Worm (Caenorhabditis elegans) whole organism, L2 larva: Measurements from ENCODE around the gene trpp-1.

Experiments
- C34F6.9 ChIP-seq: fragments of 150-350 bp; optimal IDR thresholded peaks from 2 replicates; lab custom pipeline; 2014; ENCODE audit warnings: missing biosample characterization, missing genetic modification characterization
- F13H6.1 ChIP-seq: sonication (generic microtip); optimal IDR thresholded peaks from 2 replicates; lab custom pipeline; 2016; ENCODE audit warnings: missing genetic modification characterization, missing compliant biosample characterization
- ZK546.5 ChIP-seq: sonication (generic microtip); optimal IDR thresholded peaks from 2 replicates; lab custom pipeline; 2017; ENCODE audit warnings: missing biosample characterization, missing genetic modification characterization
- alr-1 ChIP-seq: fragments of 150-350 bp; optimal IDR thresholded peaks from 2 replicates; lab custom pipeline; 2014; ENCODE audit warnings: missing biosample characterization, missing genetic modification characterization
- ama-1 ChIP-seq: fragments of 150-350 bp; optimal IDR thresholded peaks from 2 replicates; lab custom pipeline; 2018; ENCODE audit warnings: inconsistent platforms
- blmp-1 ChIP-seq: sonication (generic microtip); optimal IDR thresholded peaks from 2 replicates; lab custom pipeline; 2017; ENCODE audit warnings: missing genetic modification characterization, mild to moderate bottlenecking, missing compliant biosample characterization, antibody characterized with exemption, moderate library complexity; ENCODE audit not compliant: insufficient read depth
- ceh-82 ChIP-seq: fragments of 150-350 bp; optimal IDR thresholded peaks from 2 replicates; lab custom pipeline; 2014; ENCODE audit warnings: missing biosample characterization, missing genetic modification characterization
- crh-2 ChIP-seq: sonication (generic microtip); optimal IDR thresholded peaks from 2 replicates; lab custom pipeline; 2017; ENCODE audit warnings: missing biosample characterization, missing genetic modification characterization
- dmd-4 ChIP-seq: sonication (generic microtip); optimal IDR thresholded peaks from 2 replicates; lab custom pipeline; 2017; ENCODE audit warnings: missing biosample characterization, missing genetic modification characterization
- egl-27 ChIP-seq: sonication (generic microtip); optimal IDR thresholded peaks from 3 replicates; lab custom pipeline; 2017; ENCODE audit warnings: missing biosample characterization, missing genetic modification reagents, missing genetic modification characterization
- elt-3 ChIP-seq: sonication (generic microtip); optimal IDR thresholded peaks from 2 replicates; lab custom pipeline; 2017; ENCODE audit warnings: missing biosample characterization, missing genetic modification characterization
- fos-1 ChIP-seq: fragments of 150-350 bp; optimal IDR thresholded peaks from 2 replicates; lab custom pipeline; 2014; ENCODE audit warnings: missing biosample characterization, missing genetic modification characterization
- gmeb-1 ChIP-seq: fragments of 150-350 bp; optimal IDR thresholded peaks from 2 replicates; lab custom pipeline; 2014; ENCODE audit warnings: missing biosample characterization, missing genetic modification characterization
- lin-11 ChIP-seq: fragments of 150-350 bp; sonication (generic microtip); optimal IDR thresholded peaks from 2 replicates; lab custom pipeline; 2014; ENCODE audit warnings: missing biosample characterization, missing genetic modification characterization, inconsistent platforms, mixed read lengths
- lin-13 ChIP-seq: fragments of 150-350 bp; optimal IDR thresholded peaks from 2 replicates; lab custom pipeline; 2014; ENCODE audit warnings: missing biosample characterization, missing genetic modification reagents, missing genetic modification characterization
- lsy-2 ChIP-seq, 2 experiments: fragments of 150-350 bp in 1 of 2; sonication (generic microtip) in 1 of 2; optimal IDR thresholded peaks; 2 replicates each; lab custom pipeline; 2014 to 2017; ENCODE audit warnings: missing biosample characterization in 2 of 2, missing genetic modification characterization in 2 of 2
- mab-5 ChIP-seq: fragments of 150-350 bp; optimal IDR thresholded peaks from 2 replicates; lab custom pipeline; 2014; ENCODE audit warnings: missing biosample characterization, missing genetic modification characterization
- mdl-1 ChIP-seq, 2 experiments: fragments of 150-350 bp in 1 of 2; sonication (generic microtip) in 1 of 2; optimal IDR thresholded peaks; 2 replicates each; lab custom pipeline; 2017; ENCODE audit warnings: missing biosample characterization in 2 of 2, missing genetic modification characterization in 2 of 2
- nhr-10 ChIP-seq: sonication (generic microtip); optimal IDR thresholded peaks from 2 replicates; lab custom pipeline; 2017; ENCODE audit warnings: missing biosample characterization, missing genetic modification characterization
- nhr-11 ChIP-seq: fragments of 150-350 bp; optimal IDR thresholded peaks from 2 replicates; lab custom pipeline; 2014; ENCODE audit warnings: missing biosample characterization, missing genetic modification characterization
- nhr-12 ChIP-seq: fragments of 150-350 bp; optimal IDR thresholded peaks from 2 replicates; lab custom pipeline; 2014; ENCODE audit warnings: missing biosample characterization, missing genetic modification characterization
- nhr-129 ChIP-seq: fragments of 150-350 bp; optimal IDR thresholded peaks from 2 replicates; lab custom pipeline; 2014; ENCODE audit warnings: missing biosample characterization, missing genetic modification characterization
- nhr-21 ChIP-seq: fragments of 150-350 bp; optimal IDR thresholded peaks from 2 replicates; lab custom pipeline; 2014; ENCODE audit warnings: missing biosample characterization, missing genetic modification characterization
- nhr-23 ChIP-seq: fragments of 150-350 bp; optimal IDR thresholded peaks from 2 replicates; lab custom pipeline; 2014; ENCODE audit warnings: missing biosample characterization, missing genetic modification reagents, missing genetic modification characterization
- nhr-237 ChIP-seq: fragments of 150-350 bp; optimal IDR thresholded peaks from 2 replicates; lab custom pipeline; 2014; ENCODE audit warnings: missing biosample characterization, missing genetic modification characterization
- nhr-25 ChIP-seq: fragments of 150-350 bp; sonication (generic microtip); optimal IDR thresholded peaks from 3 replicates; lab custom pipeline; 2014; ENCODE audit warnings: missing biosample characterization, missing genetic modification characterization
- nhr-6 ChIP-seq: fragments of 150-350 bp; optimal IDR thresholded peaks from 2 replicates; lab custom pipeline; 2014; ENCODE audit warnings: missing biosample characterization, missing genetic modification characterization
- nhr-77 ChIP-seq: fragments of 150-350 bp; optimal IDR thresholded peaks from 2 replicates; lab custom pipeline; 2014; ENCODE audit warnings: missing biosample characterization, missing genetic modification characterization
- peb-1 ChIP-seq: fragments of 150-350 bp; optimal IDR thresholded peaks from 2 replicates; lab custom pipeline; 2014; ENCODE audit warnings: missing biosample characterization, missing genetic modification characterization
- skn-1 ChIP-seq: sonication (generic microtip); optimal IDR thresholded peaks from 2 replicates; lab custom pipeline; 2017; ENCODE audit warnings: missing biosample characterization, missing genetic modification characterization
- sma-3 ChIP-seq: sonication (generic microtip); optimal IDR thresholded peaks from 2 replicates; lab custom pipeline; 2016; ENCODE audit warnings: missing genetic modification reagents, missing genetic modification characterization, missing compliant biosample characterization
- sma-9 ChIP-seq, 2 experiments: fragments of 150-350 bp in 1 of 2; sonication (generic microtip) in 1 of 2; optimal IDR thresholded peaks; 2 replicates each; lab custom pipeline; 2014 to 2016; ENCODE audit warnings: missing genetic modification characterization in 2 of 2, mild to moderate bottlenecking in 1 of 2, missing biosample characterization in 1 of 2, missing compliant biosample characterization in 1 of 2, missing genetic modification reagents in 1 of 2, moderate library complexity in 1 of 2
- snpc-4 ChIP-seq: fragments of 150-350 bp; optimal IDR thresholded peaks from 2 replicates; lab custom pipeline; 2014; ENCODE audit warnings: missing biosample characterization, missing genetic modification characterization
- unc-39 ChIP-seq: fragments of 150-350 bp; optimal IDR thresholded peaks from 2 replicates; lab custom pipeline; 2014; ENCODE audit warnings: missing biosample characterization, missing genetic modification characterization
- unc-55 ChIP-seq: fragments of 150-350 bp; sonication (generic microtip); optimal IDR thresholded peaks from 3 replicates; lab custom pipeline; 2014; ENCODE audit warnings: missing biosample characterization, missing genetic modification reagents, missing genetic modification characterization
- ztf-4 ChIP-seq: fragments of 150-350 bp; optimal IDR thresholded peaks from 2 replicates; lab custom pipeline; 2014; ENCODE audit warnings: missing biosample characterization, missing genetic modification characterization

trpp-1 gene

DNA sequence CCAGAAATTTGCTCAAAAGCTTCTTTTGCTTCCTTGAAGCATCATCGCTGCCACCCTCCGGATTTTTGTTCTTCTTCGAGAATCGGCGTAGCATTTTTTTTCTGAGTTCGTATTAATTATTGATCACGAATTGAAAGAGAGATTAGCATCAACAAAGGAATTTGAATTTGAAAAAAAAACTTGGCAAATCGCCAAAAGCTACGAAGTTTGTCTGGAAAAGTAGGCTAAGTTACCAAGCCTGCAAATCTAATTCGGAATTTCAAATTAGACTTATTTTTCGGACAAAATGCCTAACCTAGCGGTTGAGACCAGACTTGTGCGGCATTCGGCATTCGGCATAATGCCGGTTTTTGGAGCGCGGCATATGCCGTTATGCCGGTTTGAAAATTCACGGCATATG, 29.3 kb upstream of the trpp-1 start, which contains the start of gene cfap-36:
cfap-36 (minus strand) TSS at position 101 of the 400 bp plus-strand sequence.
- TF ChIP-seq nhr-23 (no peak), peb-1 (tag; lab: Kevin White, UChicago) (no peak), nhr-12 (tag; lab: Kevin White, UChicago) (no peak), lin-13 (GFP tag; lab: Kevin White, UChicago) (no peak), fos-1 (no peak), mdl-1 (tag; optimal IDR thresholded peaks at IDR 0.05; lab: Kevin White, UChicago) (no peak), nhr-10 (tag; lab: Kevin White, UChicago) (no peak), ZK546.5 (tag; lab: Kevin White, UChicago) (no peak), nhr-237 (no peak), ceh-82 (no peak), snpc-4 (no peak), nhr-77 (tag; lab: Kevin White, UChicago) (no peak), unc-55 (GFP tag; lab: Kevin White, UChicago) (no peak), F13H6.1 (tag; lab: Kevin White, UChicago) (no peak), skn-1 (no peak), sma-3 (GFP tag; lab: Kevin White, UChicago) (no peak), dmd-4 (tag; lab: Kevin White, UChicago) (no peak), nhr-6 (tag; lab: Kevin White, UChicago) (no peak), ama-1 (lab: Kevin White, UChicago) (no peak)

DNA sequence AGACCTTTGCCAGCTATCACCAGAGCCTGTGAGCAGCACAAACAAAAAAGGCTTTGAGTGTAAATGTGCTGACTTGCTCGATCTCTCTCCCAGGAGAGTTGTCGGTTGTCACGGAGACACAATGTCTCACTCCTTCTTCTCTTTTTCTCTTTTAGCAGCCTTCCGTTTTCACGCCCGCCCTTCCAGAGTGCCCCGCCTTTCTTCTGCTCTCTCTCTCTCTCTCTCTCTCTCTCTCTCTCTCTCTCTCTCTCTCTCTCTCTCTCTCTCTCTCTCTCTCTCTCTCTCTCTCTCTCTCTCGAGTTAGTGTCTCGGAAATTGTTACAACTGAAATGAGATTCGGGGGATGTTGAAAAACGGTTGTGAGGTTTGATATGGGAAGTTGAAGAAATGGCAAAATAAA, 28.0 kb upstream of the trpp-1 start:
- TF ChIP-seq lin-13 (GFP tag; lab: Kevin White, UChicago) (no peak), crh-2 (tag; lab: Kevin White, UChicago) (no peak), nhr-21 (tag; lab: Kevin White, UChicago) (no peak), nhr-12 (tag; lab: Kevin White, UChicago) (no peak), unc-39 (no peak), ceh-82 (no peak), nhr-10 (tag; lab: Kevin White, UChicago) (no peak)

DNA sequence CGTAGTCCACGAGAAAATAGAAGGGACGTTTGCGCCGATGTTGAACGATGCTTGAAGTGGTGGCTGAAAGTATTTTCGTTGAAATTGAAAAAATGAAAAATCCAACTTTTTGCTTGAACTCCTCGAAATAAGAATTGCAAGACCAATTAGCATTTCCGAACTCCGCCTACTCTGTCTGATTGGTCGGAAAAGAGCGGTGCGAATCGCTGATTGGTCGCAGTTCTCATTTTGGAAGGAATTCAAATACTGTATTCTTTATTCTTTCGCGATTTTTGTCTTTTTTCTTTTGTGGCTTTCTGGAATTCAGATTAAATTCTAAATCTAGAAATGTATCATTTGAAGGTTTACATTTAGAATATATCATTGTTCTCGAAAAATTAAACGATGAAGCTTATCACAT, 26.9 kb upstream of the trpp-1 start:
- TF ChIP-seq nhr-10 (tag; lab: Kevin White, UChicago): no peak
- no peak for TF ChIP-seq sma-9 (GFP tag; optimal IDR thresholded peaks at IDR 0.05; lab: Kevin White, UChicago)
- no peak for TF ChIP-seq sma-9 (tag; optimal IDR thresholded peaks at IDR 0.05; lab: Kevin White, UChicago)
- TF ChIP-seq nhr-25 (tag; lab: Kevin White, UChicago): no peak
- no peak for TF ChIP-seq lin-11 (tag; lab: Kevin White, UChicago)
- no peak for TF ChIP-seq ztf-4 (tag; lab: Kevin White, UChicago)
- TF ChIP-seq, all 48 proteins: peak for 0

DNA sequence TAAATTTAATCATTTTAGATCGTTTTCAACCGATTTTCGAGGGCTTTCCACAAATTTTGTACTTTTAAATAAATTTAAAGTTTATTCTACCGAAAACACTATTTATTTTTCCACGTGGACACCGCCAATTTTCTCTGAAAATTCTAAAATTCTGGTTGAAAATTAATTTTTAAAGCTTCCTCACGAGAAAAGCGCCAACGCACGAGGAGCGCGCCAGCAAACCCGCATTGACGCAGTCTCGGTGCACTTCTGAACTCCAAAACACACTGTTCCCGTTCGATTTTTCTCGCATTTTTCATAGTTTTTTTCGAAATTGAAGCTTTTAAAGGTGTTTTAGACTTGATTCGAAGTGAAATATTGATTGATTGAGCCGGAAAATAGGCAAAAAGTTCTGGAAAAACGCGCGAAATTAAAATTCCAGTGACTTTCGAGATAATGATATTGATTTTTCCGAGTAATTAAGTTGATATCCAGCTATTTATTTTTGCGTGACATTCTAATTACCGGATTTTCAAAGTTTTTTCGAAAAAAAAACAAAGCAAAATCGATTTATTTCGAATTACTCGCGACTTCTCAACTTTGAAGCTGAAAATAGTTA, 24.4 kb upstream of the trpp-1 start, which contains the start of gene cul-3:
cul-3 (plus strand) TSS at position 548 of the 598 bp plus-strand sequence.
- peak; percentile 42 for TF ChIP-seq egl-27
- TF ChIP-seq ztf-4 (tag; lab: Kevin White, UChicago): peak; percentile 3
- TF ChIP-seq nhr-11 (tag; lab: Kevin White, UChicago): no peak
- peak; percentile 39 for TF ChIP-seq nhr-10 (tag; lab: Kevin White, UChicago)
- TF ChIP-seq gmeb-1 (tag; lab: Kevin White, UChicago): peak; percentile 79
- peak; percentile 15 for TF ChIP-seq fos-1
- peak; percentile 48 for TF ChIP-seq lin-13 (GFP tag; lab: Kevin White, UChicago)
- no peak for TF ChIP-seq peb-1 (tag; lab: Kevin White, UChicago)
- TF ChIP-seq C34F6.9 (tag; lab: Kevin White, UChicago): peak; percentile 73
- TF ChIP-seq sma-3 (GFP tag; lab: Kevin White, UChicago): peak; percentile 39
- peak; percentile 19 for TF ChIP-seq lin-11 (tag; lab: Kevin White, UChicago)
- TF ChIP-seq alr-1 (tag; lab: Kevin White, UChicago): no peak
- no peak for TF ChIP-seq nhr-23
- peak; percentile 56 for TF ChIP-seq F13H6.1 (tag; lab: Kevin White, UChicago)
- TF ChIP-seq nhr-21 (tag; lab: Kevin White, UChicago): peak; percentile 36
- TF ChIP-seq unc-55 (GFP tag; lab: Kevin White, UChicago): peak; percentile 65
- peak; percentile 28 for TF ChIP-seq mab-5 (tag; lab: Kevin White, UChicago)
- TF ChIP-seq blmp-1: no peak
- peak; percentile 61 for TF ChIP-seq nhr-25 (tag; lab: Kevin White, UChicago)
- TF ChIP-seq lsy-2 (tag; optimal IDR thresholded peaks at IDR 0.05; lab: Kevin White, UChicago): peak; percentile 74 to 84
- TF ChIP-seq elt-3 (tag; lab: Kevin White, UChicago): no peak
- peak; percentile 72 for TF ChIP-seq crh-2 (tag; lab: Kevin White, UChicago)
- peak; percentile 24 for TF ChIP-seq nhr-129 (tag; lab: Kevin White, UChicago)
